Worm (Caenorhabditis elegans): ENCODE data around the gene srh-185.
"Not testable (repeated sequence)": the region's sequence is repeated elsewhere in the genome, so short reads cannot be mapped to it uniquely, and the experiment has no call there.

The srh-185 gene

ce11 chrV:3094351-3094750 is 28.3 kb downstream of the srh-185 start, which contains the start of gene cyp-33C9:
TSS of gene cyp-33C9 (minus strand) at chrV:3094561.
- no peak for TF ChIP-seq ztf-11 (tag; optimal IDR thresholded peaks at IDR 0.05)
- no peak for TF ChIP-seq ham-2 (GFP tag; optimal IDR thresholded peaks at IDR 0.05)
- no peak for TF ChIP-seq mls-2 (tag; optimal IDR thresholded peaks at IDR 0.05)
- no peak for TF ChIP-seq pha-4 (tag; optimal IDR thresholded peaks at IDR 0.05)
- no peak for TF ChIP-seq ces-1 (GFP tag; optimal IDR thresholded peaks at IDR 0.05)
- no peak for TF ChIP-seq elt-1 (tag; optimal IDR thresholded peaks at IDR 0.05; ENCODE audit: borderline replicate concordance, insufficient read depth)
- no peak for TF ChIP-seq sptf-1 (tag; optimal IDR thresholded peaks at IDR 0.05)
- TF ChIP-seq flh-1 (GFP tag; optimal IDR thresholded peaks at IDR 0.05), result no peak
- TF ChIP-seq nhr-76 (tag; optimal IDR thresholded peaks at IDR 0.05), result no peak
- TF ChIP-seq nhr-237 (tag; optimal IDR thresholded peaks at IDR 0.05), result no peak
- TF ChIP-seq mab-5 (tag; optimal IDR thresholded peaks at IDR 0.05), result no peak
- no peak for TF ChIP-seq bed-3 (GFP tag; optimal IDR thresholded peaks at IDR 0.05)

DNA sequence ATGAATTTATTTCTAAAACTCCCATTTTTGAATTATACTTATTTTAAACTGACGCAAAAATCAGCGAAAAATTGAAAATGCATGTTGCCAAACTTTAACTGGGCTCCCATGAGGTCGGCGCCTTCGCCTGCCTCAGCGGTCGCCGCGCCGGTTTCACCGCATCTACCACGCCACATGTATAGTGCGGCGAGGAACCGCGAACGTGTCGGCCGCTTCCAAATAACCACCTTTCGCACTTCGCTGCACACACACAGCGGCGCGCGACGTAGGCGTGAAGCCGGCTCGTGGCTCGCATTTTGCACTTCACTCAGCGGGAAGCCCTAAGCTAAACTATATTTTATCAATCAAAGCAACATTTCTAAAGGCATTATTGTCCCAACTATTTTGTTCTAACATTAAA is 34.5 kb downstream of the srh-185 start:
- TF ChIP-seq lsy-2 (tag; optimal IDR thresholded peaks at IDR 0.05), result no peak
- no peak for TF ChIP-seq elt-3 (tag; optimal IDR thresholded peaks at IDR 0.05)
- TF ChIP-seq ceh-39 (tag; optimal IDR thresholded peaks at IDR 0.05), result no peak

ce11 chrV:3102049-3102448 is 36.0 kb downstream of the srh-185 start, which contains the start of gene Y73C8C.4:
TSS of gene Y73C8C.4 (minus strand) at chrV:3102149.
- not testable (repeated sequence) for TF ChIP-seq unc-120 (tag; optimal IDR thresholded peaks at IDR 0.05; ENCODE audit: poor library complexity, severe bottlenecking); pha-4 (tag; optimal IDR thresholded peaks at IDR 0.05); flh-1 (GFP tag; optimal IDR thresholded peaks at IDR 0.05)

- no peak for TF ChIP-seq bed-3 (GFP tag; optimal IDR thresholded peaks at IDR 0.05)
- TF ChIP-seq lin-13 (tag; optimal IDR thresholded peaks at IDR 0.05), result no peak
- no peak for TF ChIP-seq ceh-43 (GFP tag; optimal IDR thresholded peaks at IDR 0.05)
- TF ChIP-seq ces-1 (GFP tag; optimal IDR thresholded peaks at IDR 0.05), result no peak
- TF ChIP-seq sem-2 (GFP tag; optimal IDR thresholded peaks at IDR 0.05), result no peak
- TF ChIP-seq zip-8 (tag; optimal IDR thresholded peaks at IDR 0.05), result no peak
- no peak for TF ChIP-seq blmp-1 (tag; optimal IDR thresholded peaks at IDR 0.05)
- no peak for TF ChIP-seq mab-5 (tag; optimal IDR thresholded peaks at IDR 0.05)
- TF ChIP-seq M03D4.4 (tag; optimal IDR thresholded peaks at IDR 0.05), result no peak
- no peak for TF ChIP-seq nhr-76 (tag; optimal IDR thresholded peaks at IDR 0.05)
- TF ChIP-seq nhr-28 (tag; optimal IDR thresholded peaks at IDR 0.05), result no peak
- no peak for TF ChIP-seq lin-32 (GFP tag; optimal IDR thresholded peaks at IDR 0.05)
Measured at ce11 chrV:3104134-3104533, 38.1 kb downstream of the srh-185 start, which contains the start of gene str-66. TSS of gene str-66 (minus strand) at chrV:3104234.

ce11 chrV:3105810-3106209 is 39.8 kb downstream of the srh-185 start, which contains the start of gene str-69:
TSS of gene str-69 (minus strand) at chrV:3105910.
- no peak for TF ChIP-seq lin-13 (tag; optimal IDR thresholded peaks at IDR 0.05)
- TF ChIP-seq tbx-8 (GFP tag; optimal IDR thresholded peaks at IDR 0.05), result no peak
- no peak for TF ChIP-seq ceh-39 (tag; optimal IDR thresholded peaks at IDR 0.05)
- TF ChIP-seq mep-1 (tag; optimal IDR thresholded peaks at IDR 0.05), result no peak
- no peak for TF ChIP-seq lin-32 (GFP tag; optimal IDR thresholded peaks at IDR 0.05)
- no peak for TF ChIP-seq zip-8 (tag; optimal IDR thresholded peaks at IDR 0.05)
- TF ChIP-seq cnd-1 (tag; optimal IDR thresholded peaks at IDR 0.05), result no peak
- TF ChIP-seq bed-3 (GFP tag; optimal IDR thresholded peaks at IDR 0.05), result no peak
- TF ChIP-seq pha-4 (tag; optimal IDR thresholded peaks at IDR 0.05), result no peak
- TF ChIP-seq ztf-11 (tag; optimal IDR thresholded peaks at IDR 0.05), result no peak
- TF ChIP-seq ceh-43 (GFP tag; optimal IDR thresholded peaks at IDR 0.05), result no peak
- no peak for TF ChIP-seq ces-1 (GFP tag; optimal IDR thresholded peaks at IDR 0.05)
- TF ChIP-seq hlh-1 (tag; optimal IDR thresholded peaks at IDR 0.05), result no peak
- no peak for TF ChIP-seq sptf-1 (tag; optimal IDR thresholded peaks at IDR 0.05)
- TF ChIP-seq drap-1 (GFP tag; optimal IDR thresholded peaks at IDR 0.05), result no peak
- TF ChIP-seq nhr-76 (tag; optimal IDR thresholded peaks at IDR 0.05), result no peak
- no peak for TF ChIP-seq mab-5 (tag; optimal IDR thresholded peaks at IDR 0.05)

- TF ChIP-seq mep-1 (tag; optimal IDR thresholded peaks at IDR 0.05) (no peak), ceh-83 (GFP tag; optimal IDR thresholded peaks at IDR 0.05) (no peak), ham-2 (GFP tag; optimal IDR thresholded peaks at IDR 0.05) (no peak), M03D4.4 (tag; optimal IDR thresholded peaks at IDR 0.05) (no peak), ztf-11 (tag; optimal IDR thresholded peaks at IDR 0.05) (no peak), unc-39 (tag; optimal IDR thresholded peaks at IDR 0.05) (no peak), hlh-1 (tag; optimal IDR thresholded peaks at IDR 0.05) (no peak), sptf-1 (tag; optimal IDR thresholded peaks at IDR 0.05) (no peak), drap-1 (GFP tag; optimal IDR thresholded peaks at IDR 0.05) (no peak), ceh-39 (tag; optimal IDR thresholded peaks at IDR 0.05) (no peak), elt-1 (tag; optimal IDR thresholded peaks at IDR 0.05; ENCODE audit: borderline replicate concordance, insufficient read depth) (no peak), snpc-4 (tag; optimal IDR thresholded peaks at IDR 0.05) (no peak), lin-13 (tag; optimal IDR thresholded peaks at IDR 0.05) (no peak), zip-8 (tag; optimal IDR thresholded peaks at IDR 0.05) (no peak), mab-5 (tag; optimal IDR thresholded peaks at IDR 0.05) (no peak), unc-120 (tag; optimal IDR thresholded peaks at IDR 0.05; ENCODE audit: poor library complexity, severe bottlenecking) (no peak), tbx-8 (GFP tag; optimal IDR thresholded peaks at IDR 0.05) (no peak)
Measured at ce11 chrV:3106785-3107184, 40.8 kb downstream of the srh-185 start.
